Fruit fly (Drosophila melanogaster): ENCODE data around the gene Efa6.

The Efa6 gene

dm6 chr3R:22546017-22546416 is 41.5 kb upstream of the Efa6 start:
- TF ChIP-seq CG34376 (GFP tag; optimal IDR thresholded peaks at IDR 0.05): peak; percentile 40
- no peak for TF ChIP-seq Ssrp (tag; optimal IDR thresholded peaks at IDR 0.05)
- TF ChIP-seq sug (tag; optimal IDR thresholded peaks at IDR 0.05): peak; percentile 46
- TF ChIP-seq chinmo (GFP tag; IDR thresholded peaks at IDR 0.05; ENCODE audit: partially characterized antibody): 0 out of 4 replicates have a peak, but pooled peaks have one; percentile 44
- no peak for TF ChIP-seq aop (GFP tag; IDR thresholded peaks at IDR 0.05)

DNA sequence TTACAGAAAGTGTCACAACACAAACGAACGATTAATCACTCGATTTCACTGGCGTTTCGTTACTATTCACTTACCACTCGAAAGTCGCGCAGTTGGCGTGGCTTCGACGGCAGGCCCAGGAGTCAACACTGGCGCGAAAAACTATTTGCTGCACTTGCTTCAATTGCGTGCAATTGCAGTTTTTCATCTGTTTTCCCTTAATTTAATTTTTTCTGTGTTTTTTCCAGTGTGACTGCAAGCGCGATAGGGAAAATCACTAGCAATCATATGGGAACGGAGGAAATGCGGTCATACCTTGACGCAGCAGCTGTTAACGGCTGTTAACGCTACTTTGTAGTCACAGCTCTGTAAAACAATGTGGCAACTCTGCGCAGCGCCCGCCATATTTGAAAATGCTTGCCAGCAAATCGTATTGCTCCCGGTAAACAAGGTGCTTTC is 40.0 kb upstream of the Efa6 start, which contains the start of gene AdipoR:
Gene AdipoR, minus strand, starts transcription at position 262 of the 438 bp plus-strand sequence.
- no peak for TF ChIP-seq CG6654 (GFP tag; optimal IDR thresholded peaks at IDR 0.05)
- TF ChIP-seq Dfd (GFP tag; optimal IDR thresholded peaks at IDR 0.05): no peak
- TF ChIP-seq E2f1 (GFP tag; IDR thresholded peaks at IDR 0.05): no peak
- TF ChIP-seq CG8290 (GFP tag; optimal IDR thresholded peaks at IDR 0.05): no peak
- TF ChIP-seq CG8290 (tag; optimal IDR thresholded peaks at IDR 0.05): peak in 1 of 2 experiments; percentile 64
- no peak for TF ChIP-seq disco-r (GFP tag; optimal IDR thresholded peaks at IDR 0.05)
- TF ChIP-seq Atf6 (GFP tag; IDR thresholded peaks at IDR 0.05): no peak
- TF ChIP-seq vvl (GFP tag; IDR thresholded peaks at IDR 0.05): peak; percentile 52; the same call in 1 of the 2 replicates
- TF ChIP-seq Jarid2 (GFP tag; optimal IDR thresholded peaks at IDR 0.05): peak; percentile 32
- no peak for TF ChIP-seq CG3281 (GFP tag; optimal IDR thresholded peaks at IDR 0.05)
- no peak for TF ChIP-seq CG11456 (GFP tag; IDR thresholded peaks at IDR 0.05)
- no peak for TF ChIP-seq h (optimal IDR thresholded peaks at IDR 0.05)
- no peak for TF ChIP-seq Fer2 (tag; optimal IDR thresholded peaks at IDR 0.05)
- TF ChIP-seq CoRest (tag; optimal IDR thresholded peaks at IDR 0.05): peak; percentile 34
- no peak for TF ChIP-seq CG8765 (GFP tag; IDR thresholded peaks at IDR 0.05)
- peak; percentile 18 for TF ChIP-seq ftz-f1 (GFP tag; optimal IDR thresholded peaks at IDR 0.05)
- TF ChIP-seq Ets97D (GFP tag; optimal IDR thresholded peaks at IDR 0.05): peak; percentile 58
- TF ChIP-seq YL-1 (GFP tag; optimal IDR thresholded peaks at IDR 0.05): peak; percentile 92
- no peak for TF ChIP-seq CG7271 (tag; optimal IDR thresholded peaks at IDR 0.05)
- TF ChIP-seq CG4360 (GFP tag; IDR thresholded peaks at IDR 0.05): no peak
- 0 out of 2 replicates have a peak, but pooled peaks have one; percentile 29 for TF ChIP-seq sna (GFP tag; IDR thresholded peaks at IDR 0.05; ENCODE audit: partially characterized antibody)
- TF ChIP-seq CG17912 (GFP tag; optimal IDR thresholded peaks at IDR 0.05): peak; percentile 3
- no peak for TF ChIP-seq dan (GFP tag; IDR thresholded peaks at IDR 0.05)
- no peak for TF ChIP-seq CG18764 (GFP tag; optimal IDR thresholded peaks at IDR 0.05)
- TF ChIP-seq Mes4 (GFP tag; optimal IDR thresholded peaks at IDR 0.05): peak; percentile 4
- no peak for TF ChIP-seq NFAT (GFP tag; IDR thresholded peaks at IDR 0.05)
- TF ChIP-seq seq (GFP tag; IDR thresholded peaks at IDR 0.05): no peak
- TF ChIP-seq Ssrp (tag; optimal IDR thresholded peaks at IDR 0.05): no peak
- TF ChIP-seq CG11560 (tag; IDR thresholded peaks at IDR 0.05): no peak
- peak; percentile 21 for TF ChIP-seq twi (tag; optimal IDR thresholded peaks at IDR 0.05)
- TF ChIP-seq fd102C (GFP tag; optimal IDR thresholded peaks at IDR 0.05): no peak
- TF ChIP-seq CG30020 (tag; optimal IDR thresholded peaks at IDR 0.05): no peak
- TF ChIP-seq CG31388 (GFP tag; optimal IDR thresholded peaks at IDR 0.05): no peak
- TF ChIP-seq Vsx1 (GFP tag; optimal IDR thresholded peaks at IDR 0.05): no peak
- no peak for TF ChIP-seq ATbp (GFP tag; optimal IDR thresholded peaks at IDR 0.05)
- TF ChIP-seq Fer3 (tag; optimal IDR thresholded peaks at IDR 0.05): no peak
- TF ChIP-seq Side (GFP tag; optimal IDR thresholded peaks at IDR 0.05): peak; percentile 19
- TF ChIP-seq unc-4 (GFP tag; IDR thresholded peaks at IDR 0.05; ENCODE audit: partially characterized antibody): peak; percentile 53
- no peak for TF ChIP-seq sima (GFP tag; optimal IDR thresholded peaks at IDR 0.05)
- no peak for TF ChIP-seq Sox102F (GFP tag; optimal IDR thresholded peaks at IDR 0.05)
- no peak for TF ChIP-seq CG1602 (GFP tag; optimal IDR thresholded peaks at IDR 0.05)
- no peak for TF ChIP-seq al (GFP tag; IDR thresholded peaks at IDR 0.05)
- peak; percentile 47 for TF ChIP-seq CG2116 (GFP tag; optimal IDR thresholded peaks at IDR 0.05)
- TF ChIP-seq mirr (GFP tag; optimal IDR thresholded peaks at IDR 0.05): peak; percentile 14
- TF ChIP-seq NC2α (GFP tag; optimal IDR thresholded peaks at IDR 0.05): no peak
- TF ChIP-seq CG13894 (tag; optimal IDR thresholded peaks at IDR 0.05): no peak
- no peak for TF ChIP-seq H15 (GFP tag; IDR thresholded peaks at IDR 0.05)
